Worm (Caenorhabditis elegans): Measurements from ENCODE around the gene rle-1.

DNA sequence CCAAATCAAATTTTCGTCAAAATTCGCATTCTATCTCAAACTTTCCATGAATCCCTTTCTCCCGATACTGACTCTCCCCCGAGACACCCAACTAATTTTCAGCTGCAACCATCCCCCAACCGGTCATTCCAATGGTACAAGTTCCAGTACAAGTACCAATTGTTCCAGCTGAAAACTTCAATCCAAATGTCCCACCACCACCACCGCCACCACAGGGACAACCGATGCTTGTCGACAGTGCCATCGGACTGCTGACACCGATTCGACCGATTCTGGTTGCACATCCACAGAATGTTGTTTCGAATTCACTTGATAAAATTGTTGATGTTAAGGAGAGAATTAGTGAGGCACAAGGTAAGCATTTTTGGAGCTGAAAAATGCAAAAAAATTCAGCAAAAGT is 9.5 kb downstream of the rle-1 start:
- TF ChIP-seq T22C8.4 (GFP tag; IDR thresholded peaks at IDR 0.05) = no peak
- TF ChIP-seq flt-1 (GFP tag; IDR thresholded peaks at IDR 0.05) = no peak
- no peak for TF ChIP-seq ztf-29 (GFP tag; IDR thresholded peaks at IDR 0.05)
- TF ChIP-seq klf-2 (GFP tag; conservative IDR thresholded peaks at IDR 0.05) = no peak
- TF ChIP-seq tab-1 (GFP tag; IDR thresholded peaks at IDR 0.05) = no peak

All from whole organism, midembryonic.